Fruit fly (Drosophila melanogaster) whole organism, embryonic: Measurements from ENCODE around the gene Mst77F.

Experiments used
- Asciz ChIP-seq: fragments of 200-800 bp; sonication (Bioruptor generic); optimal IDR thresholded peaks from 2 replicates; lab custom pipeline; 2017; ENCODE audit warnings: missing biosample characterization, mild to moderate bottlenecking, missing genetic modification characterization, missing genetic modification reagents
- Atf-2 ChIP-seq: fragments of 200-800 bp; sonication (Bioruptor generic); optimal IDR thresholded peaks from 2 replicates; lab custom pipeline; 2016; ENCODE audit warnings: missing biosample characterization, missing genetic modification characterization
- CG10209 ChIP-seq: fragments of 200-800 bp; sonication (Bioruptor generic); optimal IDR thresholded peaks from 3 replicates; lab custom pipeline; 2017; ENCODE audit warnings: missing biosample characterization, mild to moderate bottlenecking, missing genetic modification characterization, missing genetic modification reagents
- CG11723 ChIP-seq: fragments of 200-800 bp; sonication (Bioruptor generic); optimal IDR thresholded peaks from 2 replicates; lab custom pipeline; 2017; ENCODE audit warnings: missing biosample characterization, mild to moderate bottlenecking, missing genetic modification characterization
- CG14667 ChIP-seq: fragments of 200-800 bp; sonication (Bioruptor generic); IDR thresholded peaks from 2 replicates; pipeline ENCODE4 v1.3.6; 2022; ENCODE audit warnings: missing biosample characterization, missing genetic modification characterization
- CG16863 ChIP-seq: fragments of 200-800 bp; sonication (Bioruptor generic); optimal IDR thresholded peaks from 3 replicates; lab custom pipeline; 2016; ENCODE audit warnings: missing biosample characterization, missing genetic modification characterization
- CG17829 ChIP-seq: fragments of 200-800 bp; optimal IDR thresholded peaks from 2 replicates; lab custom pipeline; 2019; ENCODE audit warnings: missing biosample characterization, mild to moderate bottlenecking, missing genetic modification characterization, moderate library complexity
- CG2120 ChIP-seq: fragments of 200-800 bp; sonication (Bioruptor generic); optimal IDR thresholded peaks from 3 replicates; lab custom pipeline; 2016; ENCODE audit warnings: missing biosample characterization, missing genetic modification characterization
- CG2712 ChIP-seq: fragments of 200-800 bp; optimal IDR thresholded peaks from 3 replicates; lab custom pipeline; 2019; ENCODE audit warnings: missing biosample characterization, mild to moderate bottlenecking, missing genetic modification characterization, moderate library complexity
- CG31388 ChIP-seq: fragments of 200-800 bp; sonication (Bioruptor generic); optimal IDR thresholded peaks from 2 replicates; lab custom pipeline; 2016; ENCODE audit warnings: missing biosample characterization, missing genetic modification characterization
- CG34422 ChIP-seq: fragments of 200-800 bp; sonication (Bioruptor generic); IDR thresholded peaks from 3 replicates; pipeline ENCODE4 v1.3.6; 2022; ENCODE audit warnings: missing biosample characterization, missing genetic modification characterization
- CG4854 ChIP-seq: fragments of 200-800 bp; sonication (Bioruptor generic); optimal IDR thresholded peaks from 2 replicates; lab custom pipeline; 2016; ENCODE audit warnings: missing biosample characterization, missing genetic modification characterization, inconsistent platforms
- CG6791 ChIP-seq: fragments of 200-800 bp; sonication (Bioruptor generic); IDR thresholded peaks from 3 replicates; pipeline ENCODE4 v1.3.6; 2022; ENCODE audit warnings: missing biosample characterization, missing genetic modification characterization; ENCODE audit not compliant: partially characterized antibody
- CG8290 ChIP-seq, 3 experiments: fragments of 200-800 bp; sonication (Bioruptor generic); optimal IDR thresholded peaks; 2 replicates each; lab custom pipeline; 2016 to 2019; ENCODE audit warnings: missing biosample characterization in 3 of 3, missing genetic modification characterization in 3 of 3, mild to moderate bottlenecking in 2 of 3, moderate library complexity in 1 of 3
- CG8388 ChIP-seq: fragments of 200-800 bp; sonication (Bioruptor generic); optimal IDR thresholded peaks from 2 replicates; lab custom pipeline; 2019; ENCODE audit warnings: missing biosample characterization, mild to moderate bottlenecking, missing genetic modification characterization, moderate library complexity
- CG9437 ChIP-seq: fragments of 200-800 bp; sonication (Bioruptor generic); optimal IDR thresholded peaks from 2 replicates; lab custom pipeline; 2018; ENCODE audit warnings: missing biosample characterization, mild to moderate bottlenecking, missing genetic modification characterization
- CG9609 ChIP-seq: fragments of 200-800 bp; sonication (Bioruptor generic); optimal IDR thresholded peaks from 3 replicates; lab custom pipeline; 2016; ENCODE audit warnings: missing biosample characterization, missing genetic modification characterization
- Drgx ChIP-seq: fragments of 200-800 bp; sonication (Bioruptor generic); IDR thresholded peaks from 2 replicates; pipeline ENCODE4 v1.3.6; 2022; ENCODE audit warnings: missing biosample characterization, missing genetic modification characterization
- Ets65A ChIP-seq: fragments of 200-800 bp; sonication (Bioruptor generic); peaks from one replicate; lab custom pipeline; 2016; ENCODE audit warnings: missing biosample characterization, missing genetic modification characterization
- GATAe ChIP-seq: fragments of 200-800 bp; sonication (Bioruptor generic); conservative IDR thresholded peaks from 2 replicates; pipeline ENCODE4 v1.3.6; 2022; ENCODE audit warnings: missing biosample characterization, missing genetic modification characterization
- Gug ChIP-seq: fragments of 200-800 bp; sonication (Bioruptor generic); IDR thresholded peaks from 4 replicates; pipeline ENCODE4 v1.3.6; 2022; ENCODE audit warnings: missing biosample characterization, missing genetic modification characterization
- Hey ChIP-seq: fragments of 200-800 bp; sonication (Bioruptor generic); optimal IDR thresholded peaks from 3 replicates; lab custom pipeline; 2018; ENCODE audit warnings: missing biosample characterization, mild to moderate bottlenecking, missing genetic modification characterization
- Hmr ChIP-seq: fragments of 200-800 bp; sonication (Bioruptor generic); optimal IDR thresholded peaks from 3 replicates; lab custom pipeline; 2017; ENCODE audit warnings: mild to moderate bottlenecking, missing biosample characterization, missing genetic modification reagents, missing genetic modification characterization
- Hsf ChIP-seq: fragments of 200-800 bp; sonication (Bioruptor generic); optimal IDR thresholded peaks from 3 replicates; lab custom pipeline; 2016; ENCODE audit warnings: missing biosample characterization, missing genetic modification characterization
- NC2β ChIP-seq: fragments of 200-800 bp; sonication (Bioruptor generic); optimal IDR thresholded peaks from 2 replicates; lab custom pipeline; 2016; ENCODE audit warnings: missing biosample characterization, missing genetic modification characterization
- NK7.1 ChIP-seq: fragments of 200-800 bp; sonication (Bioruptor generic); optimal IDR thresholded peaks from 3 replicates; lab custom pipeline; 2016; ENCODE audit warnings: missing biosample characterization, missing genetic modification characterization
- Nf-YC ChIP-seq: fragments of 200-800 bp; optimal IDR thresholded peaks from 3 replicates; lab custom pipeline; 2019; ENCODE audit warnings: missing biosample characterization, mild to moderate bottlenecking, missing genetic modification characterization, moderate library complexity
- Opbp ChIP-seq: fragments of 200-800 bp; sonication (Bioruptor generic); IDR thresholded peaks from 3 replicates; pipeline ENCODE4 v1.3.6; 2022; ENCODE audit warnings: missing biosample characterization, missing genetic modification characterization; ENCODE audit not compliant: partially characterized antibody
- PHDP ChIP-seq: fragments of 200-800 bp; sonication (Bioruptor generic); optimal IDR thresholded peaks from 3 replicates; lab custom pipeline; 2018; ENCODE audit warnings: missing biosample characterization, mild to moderate bottlenecking, missing genetic modification characterization, moderate library complexity
- Rfx ChIP-seq: fragments of 200-800 bp; sonication (Bioruptor generic); IDR thresholded peaks from 2 replicates; pipeline ENCODE4 v1.3.6; 2022; ENCODE audit warnings: missing biosample characterization, missing genetic modification characterization
- TFAM ChIP-seq: fragments of 200-800 bp; sonication (Bioruptor generic); optimal IDR thresholded peaks from 2 replicates; lab custom pipeline; 2017; ENCODE audit warnings: missing biosample characterization, missing genetic modification characterization, inconsistent platforms
- Xbp1 ChIP-seq: fragments of 200-800 bp; sonication (Bioruptor generic); optimal IDR thresholded peaks from 3 replicates; lab custom pipeline; 2016; ENCODE audit warnings: missing biosample characterization, mild to moderate bottlenecking, missing genetic modification characterization
- ac ChIP-seq: fragments of 200-800 bp; sonication (Bioruptor generic); optimal IDR thresholded peaks from 3 replicates; lab custom pipeline; 2017; ENCODE audit warnings: missing biosample characterization, mild to moderate bottlenecking, missing genetic modification characterization
- bowl ChIP-seq: fragments of 200-800 bp; sonication (Bioruptor generic); IDR thresholded peaks from 2 replicates; pipeline ENCODE4 v1.3.6; 2022; ENCODE audit warnings: missing biosample characterization, missing genetic modification characterization
- dmrt99B ChIP-seq: fragments of 200-800 bp; sonication (Bioruptor generic); optimal IDR thresholded peaks from 2 replicates; lab custom pipeline; 2018; ENCODE audit warnings: missing biosample characterization, mild to moderate bottlenecking, missing genetic modification characterization, moderate library complexity
- ewg ChIP-seq: fragments of 200-800 bp; sonication (Bioruptor generic); optimal IDR thresholded peaks from 3 replicates; lab custom pipeline; 2017; ENCODE audit warnings: mild to moderate bottlenecking, missing biosample characterization, missing genetic modification reagents, missing genetic modification characterization
- eyg ChIP-seq: fragments of 200-800 bp; sonication (Bioruptor generic); optimal IDR thresholded peaks from 3 replicates; lab custom pipeline; 2016; ENCODE audit warnings: missing biosample characterization, missing genetic modification characterization
- fd3F ChIP-seq: fragments of 200-800 bp; sonication (Bioruptor generic); optimal IDR thresholded peaks from 2 replicates; lab custom pipeline; 2018; ENCODE audit warnings: missing biosample characterization, mild to moderate bottlenecking, missing genetic modification characterization, moderate library complexity
- fu2 ChIP-seq: fragments of 200-800 bp; sonication (Bioruptor generic); optimal IDR thresholded peaks from 2 replicates; lab custom pipeline; 2016; ENCODE audit warnings: missing biosample characterization, missing genetic modification characterization
- gem ChIP-seq: fragments of 200-800 bp; sonication (Bioruptor generic); optimal IDR thresholded peaks from 2 replicates; lab custom pipeline; 2019; ENCODE audit warnings: missing biosample characterization, mild to moderate bottlenecking, missing genetic modification characterization, moderate library complexity
- kah ChIP-seq: fragments of 200-800 bp; sonication (Bioruptor generic); optimal IDR thresholded peaks from 2 replicates; lab custom pipeline; 2018; ENCODE audit warnings: missing biosample characterization, mild to moderate bottlenecking, missing genetic modification characterization
- lilli ChIP-seq: fragments of 200-800 bp; sonication (Bioruptor generic); optimal IDR thresholded peaks from 3 replicates; lab custom pipeline; 2016; ENCODE audit warnings: missing biosample characterization, missing genetic modification characterization
- nerfin-2 ChIP-seq: fragments of 200-800 bp; sonication (Bioruptor generic); IDR thresholded peaks from 2 replicates; pipeline ENCODE4 v1.3.6; 2022; ENCODE audit warnings: missing biosample characterization, missing genetic modification characterization; ENCODE audit not compliant: partially characterized antibody
- oc ChIP-seq: fragments of 200-800 bp; sonication (Bioruptor generic); optimal IDR thresholded peaks from 2 replicates; lab custom pipeline; 2018; ENCODE audit warnings: missing biosample characterization, mild to moderate bottlenecking, missing genetic modification characterization, moderate library complexity
- pan ChIP-seq, 4 experiments: fragments of >200 bp in 3 of 4; fragments of 200-800 bp in 1 of 4; sonication (Bioruptor generic) in 1 of 4; optimal IDR thresholded peaks in 3 of 4; IDR thresholded peaks in 1 of 4; 2 replicates each; pipeline versions ENCODE4 v1.3.6 to Lab custom; 2017 to 2022; ENCODE audit warnings: missing biosample characterization in 2 of 4, missing genetic modification characterization in 2 of 4, mixed read lengths in 1 of 4
- schlank ChIP-seq: fragments of 200-800 bp; sonication (Bioruptor generic); optimal IDR thresholded peaks from 2 replicates; lab custom pipeline; 2018; ENCODE audit warnings: missing biosample characterization, mild to moderate bottlenecking, missing genetic modification characterization
- sens ChIP-seq: fragments of 200-800 bp; sonication (Bioruptor generic); peaks from one replicate; lab custom pipeline; 2016; ENCODE audit warnings: missing biosample characterization, missing genetic modification characterization
- vnd ChIP-seq: fragments of 200-800 bp; sonication (Bioruptor generic); IDR thresholded peaks from 3 replicates; pipeline ENCODE4 v1.3.6; 2022; ENCODE audit warnings: missing biosample characterization, missing genetic modification characterization; ENCODE audit not compliant: partially characterized antibody

The Mst77F gene

DNA sequence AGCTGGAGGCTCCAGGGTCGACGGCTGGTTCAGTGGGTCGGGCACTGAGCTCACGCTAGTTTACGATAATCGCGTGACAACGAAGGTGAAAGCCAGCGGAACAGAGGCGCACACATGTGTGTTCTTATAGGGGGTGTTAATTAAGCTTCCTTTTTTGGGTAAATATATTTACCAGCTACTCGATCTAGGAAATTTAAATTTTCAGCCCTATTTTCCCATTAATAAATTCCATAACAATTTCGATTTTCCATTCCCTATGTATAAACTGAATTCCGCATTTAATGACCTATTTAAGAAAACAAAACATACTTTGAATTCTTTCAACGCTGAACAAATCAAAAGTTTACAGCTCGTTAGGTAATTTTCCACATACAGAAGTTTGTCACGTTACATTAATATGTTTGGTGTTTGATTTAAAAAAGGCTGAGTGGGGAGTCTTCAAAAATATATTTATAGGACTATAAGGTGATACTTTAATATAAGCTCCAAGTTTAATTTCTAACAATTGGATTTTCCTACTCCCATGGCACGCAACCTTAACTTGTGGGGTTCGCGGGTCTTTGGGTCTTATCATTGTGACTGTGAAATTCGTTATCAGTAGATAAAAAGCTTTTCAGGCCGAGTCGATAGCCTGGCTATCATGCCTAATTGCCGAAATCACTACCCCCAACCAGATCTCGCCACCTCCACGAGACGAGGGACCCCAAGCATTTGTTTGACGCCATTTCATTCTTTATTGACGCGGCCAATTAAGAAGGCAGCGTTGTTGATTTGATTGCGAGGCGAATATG, 19.4 kb upstream of the Mst77F start, which contains the start of gene CG13255:
Gene CG13255, plus strand, starts transcription at position 449 of the 791 bp plus-strand sequence.
- TF ChIP-seq CG10209 (GFP tag; lab: Kevin White, UChicago) (peak; percentile 59), CG4854 (GFP tag; lab: Kevin White, UChicago) (no peak), Drgx (GFP tag; lab: Robert Waterston, UW) (no peak), fd3F (GFP tag; lab: Kevin White, UChicago) (peak; percentile 49), Gug (GFP tag; lab: Robert Waterston, UW) (no peak; the same call in 3 of the 4 replicates), bowl (GFP tag; lab: Robert Waterston, UW) (no peak), Xbp1 (GFP tag; lab: Kevin White, UChicago) (peak; percentile 21), Opbp (no peak), CG34422 (no peak), CG17829 (tag; lab: Kevin White, UChicago) (no peak), Hmr (GFP tag; lab: Kevin White, UChicago) (peak; percentile 70), gem (tag; lab: Kevin White, UChicago) (peak; percentile 66), dmrt99B (tag; lab: Kevin White, UChicago) (peak; percentile 58), Hey (tag; lab: Kevin White, UChicago) (no peak), ewg (no peak), kah (no peak), sens (GFP tag; lab: Kevin White, UChicago) (peak; percentile 54), NK7.1 (peak; percentile 9), CG9437 (GFP tag; lab: Kevin White, UChicago) (peak; percentile 23), CG9609 (GFP tag; lab: Kevin White, UChicago) (no peak), GATAe (GFP tag; lab: Robert Waterston, UW) (peak; percentile 65), fu2 (peak; percentile 25), TFAM (no peak), lilli (GFP tag; lab: Kevin White, UChicago) (peak; percentile 59), CG2712 (tag; lab: Kevin White, UChicago) (peak; percentile 3), Atf-2 (GFP tag; lab: Kevin White, UChicago) (peak; percentile 23), CG8388 (GFP tag; lab: Kevin White, UChicago) (peak; percentile 21), Hsf (no peak), vnd (GFP tag; lab: Robert Waterston, UW) (no peak), schlank (tag; lab: Kevin White, UChicago) (no peak), CG8290 (GFP tag; optimal IDR thresholded peaks at IDR 0.05; lab: Kevin White, UChicago) (no peak), CG8290 (tag; optimal IDR thresholded peaks at IDR 0.05; lab: Kevin White, UChicago) (no peak), CG11723 (GFP tag; lab: Kevin White, UChicago) (peak; percentile 14), PHDP (tag; lab: Kevin White, UChicago) (peak; percentile 37), CG14667 (no peak), oc (tag; lab: Kevin White, UChicago) (no peak), Nf-YC (tag; lab: Kevin White, UChicago) (peak; percentile 21), CG6791 (no peak), pan (optimal IDR thresholded peaks at IDR 0.05; lab: Kevin White, UChicago) (no peak), pan (GFP tag; optimal IDR thresholded peaks at IDR 0.05 in 1 of 2, IDR thresholded peaks at IDR 0.05 in 1 of 2) (peak in 1 of 2 experiments; percentile 14), ac (no peak), CG31388 (no peak), nerfin-2 (GFP tag; lab: Robert Waterston, UW) (no peak), Rfx (GFP tag; lab: Robert Waterston, UW) (peak; percentile 60), Ets65A (GFP tag; lab: Kevin White, UChicago) (no peak), NC2β (GFP tag; lab: Kevin White, UChicago) (no peak), Asciz (GFP tag; lab: Kevin White, UChicago) (peak; percentile 16), eyg (GFP tag; lab: Kevin White, UChicago) (no peak), CG16863 (no peak), CG2120 (GFP tag; lab: Kevin White, UChicago) (peak; percentile 82)
